Worm (Caenorhabditis elegans): ENCODE data around the gene lron-10.

- no peak for TF ChIP-seq ama-1 (optimal IDR thresholded peaks at IDR 0.05)
- no peak for TF ChIP-seq lin-35 (GFP tag; optimal IDR thresholded peaks at IDR 0.05)
- TF ChIP-seq egl-27 (tag; optimal IDR thresholded peaks at IDR 0.05): no peak
- TF ChIP-seq unc-98 (GFP tag; IDR thresholded peaks at IDR 0.05): no peak
- no peak for TF ChIP-seq elt-2 (tag; optimal IDR thresholded peaks at IDR 0.05)
- TF ChIP-seq ces-1 (GFP tag; optimal IDR thresholded peaks at IDR 0.05): no peak
- TF ChIP-seq lin-39 (tag; optimal IDR thresholded peaks at IDR 0.05): no peak
- no peak for TF ChIP-seq lsy-2 (tag; optimal IDR thresholded peaks at IDR 0.05)
- no peak for TF ChIP-seq tlp-1 (tag; optimal IDR thresholded peaks at IDR 0.05)
Measured at ce11 chrIII:10652833-10653232, 31.7 kb upstream of the lron-10 start.
